Worm (Caenorhabditis elegans): ENCODE measurements around the gene kcc-1.

DNA sequence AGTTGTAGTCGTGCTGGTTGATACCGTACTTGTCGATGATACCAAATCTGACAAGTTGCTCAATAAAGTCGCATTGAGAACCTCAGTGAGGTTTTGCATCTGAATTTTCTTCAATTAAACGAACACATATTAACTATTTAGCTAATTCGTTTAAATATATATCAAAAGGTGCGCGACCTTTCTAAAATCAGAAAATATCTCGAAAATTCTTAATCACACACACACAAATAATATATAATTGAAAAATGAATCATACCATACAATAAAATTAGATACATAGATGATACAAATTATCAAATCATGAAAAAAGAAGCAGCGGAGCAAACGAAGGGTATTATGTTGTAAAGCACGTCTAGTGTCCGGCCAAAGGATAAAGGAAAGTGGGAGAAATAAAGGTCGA is 22.1 kb downstream of the kcc-1 start, which contains the start of gene D2024.5:
- TF ChIP-seq ceh-6 (GFP tag; optimal IDR thresholded peaks at IDR 0.05) (no peak), pha-4 (tag; optimal IDR thresholded peaks at IDR 0.05) (no peak), dve-1 (tag; optimal IDR thresholded peaks at IDR 0.05) (no peak), syd-9 (tag; optimal IDR thresholded peaks at IDR 0.05) (no peak), gmeb-2 (tag; optimal IDR thresholded peaks at IDR 0.05) (no peak), fax-1 (tag; optimal IDR thresholded peaks at IDR 0.05) (no peak), mec-3 (tag; optimal IDR thresholded peaks at IDR 0.05; ENCODE audit: borderline replicate concordance) (no peak), nhr-11 (tag; optimal IDR thresholded peaks at IDR 0.05) (no peak), pha-2 (tag; optimal IDR thresholded peaks at IDR 0.05) (no peak)

Data from whole organism, late embryonic.